Fruit fly (Drosophila melanogaster) whole organism, embryonic: ENCODE results near the gene CG42299.
A peak's percentile ranks its signal among the peaks of the same experiment; 100 is the strongest.

Experiments used
- Awh ChIP-seq: fragments of 200-800 bp; sonication (Bioruptor generic); IDR thresholded peaks from 2 replicates; pipeline ENCODE4, ENCODE4 v1.3.6; 2022; ENCODE audit warnings: missing biosample characterization, missing genetic modification characterization
- BEAF-32 ChIP-seq: fragments of 200-800 bp; sonication (Bioruptor generic); optimal IDR thresholded peaks from 3 replicates; lab custom pipeline; 2017; ENCODE audit warnings: missing biosample characterization, missing genetic modification characterization, mild to moderate bottlenecking, moderate library complexity, missing genetic modification reagents
- C15 ChIP-seq: fragments of 200-800 bp; sonication (Bioruptor generic); IDR thresholded peaks from 3 replicates; pipeline ENCODE4 v1.3.6; 2022; ENCODE audit warnings: missing biosample characterization, missing genetic modification characterization
- CG10543 ChIP-seq: fragments of 200-800 bp; sonication (Bioruptor generic); optimal IDR thresholded peaks from 3 replicates; lab custom pipeline; 2017; ENCODE audit warnings: missing biosample characterization, mild to moderate bottlenecking, missing genetic modification characterization, moderate library complexity
- CG11085 ChIP-seq: fragments of 200-800 bp; sonication (Bioruptor generic); IDR thresholded peaks from 2 replicates; pipeline ENCODE4 v1.3.6; 2022; ENCODE audit warnings: missing biosample characterization, missing genetic modification characterization
- CG12155 ChIP-seq: fragments of 200-800 bp; sonication (Bioruptor generic); optimal IDR thresholded peaks from 3 replicates; lab custom pipeline; 2016; ENCODE audit warnings: missing biosample characterization, missing genetic modification characterization
- CG12236 ChIP-seq: fragments of 200-800 bp; sonication (Bioruptor generic); optimal IDR thresholded peaks from 2 replicates; lab custom pipeline; 2016; ENCODE audit warnings: missing biosample characterization, missing genetic modification characterization
- CG12391 ChIP-seq: fragments of 200-800 bp; sonication (Bioruptor generic); optimal IDR thresholded peaks from 3 replicates; lab custom pipeline; 2018; ENCODE audit warnings: missing biosample characterization, mild to moderate bottlenecking, missing genetic modification characterization, moderate library complexity
- CG12942 ChIP-seq: fragments of 200-800 bp; sonication (Bioruptor generic); optimal IDR thresholded peaks from 3 replicates; lab custom pipeline; 2016; ENCODE audit warnings: missing biosample characterization, missing genetic modification characterization
- CG14860 ChIP-seq: fragments of 200-800 bp; sonication (Bioruptor generic); IDR thresholded peaks from 3 replicates; pipeline ENCODE4 v1.3.6; 2022; ENCODE audit warnings: missing biosample characterization, missing genetic modification characterization; ENCODE audit not compliant: partially characterized antibody
- CG15011 ChIP-seq: fragments of 200-800 bp; sonication (Bioruptor generic); optimal IDR thresholded peaks from 3 replicates; lab custom pipeline; 2018; ENCODE audit warnings: missing biosample characterization, mild to moderate bottlenecking, missing genetic modification characterization
- CG16863 ChIP-seq: fragments of 200-800 bp; sonication (Bioruptor generic); optimal IDR thresholded peaks from 3 replicates; lab custom pipeline; 2016; ENCODE audit warnings: missing biosample characterization, missing genetic modification characterization
- CG2712 ChIP-seq: fragments of 200-800 bp; optimal IDR thresholded peaks from 3 replicates; lab custom pipeline; 2019; ENCODE audit warnings: missing biosample characterization, mild to moderate bottlenecking, missing genetic modification characterization, moderate library complexity
- CG3995 ChIP-seq: fragments of 200-800 bp; sonication (Bioruptor generic); optimal IDR thresholded peaks from 3 replicates; lab custom pipeline; 2016; ENCODE audit warnings: missing biosample characterization, missing genetic modification characterization
- CG4282 ChIP-seq: fragments of 200-800 bp; sonication (Bioruptor generic); optimal IDR thresholded peaks from 2 replicates; lab custom pipeline; 2016; ENCODE audit warnings: missing biosample characterization, missing genetic modification characterization
- CG43689 ChIP-seq: fragments of 200-800 bp; sonication (Bioruptor generic); IDR thresholded peaks from 2 replicates; pipeline ENCODE4 v1.3.6; 2022; ENCODE audit warnings: missing biosample characterization, missing genetic modification characterization
- CG6765 ChIP-seq: fragments of 200-800 bp; sonication (Bioruptor generic); optimal IDR thresholded peaks from 3 replicates; lab custom pipeline; 2017; ENCODE audit warnings: missing biosample characterization, mild to moderate bottlenecking, missing genetic modification characterization
- CG7357 ChIP-seq: fragments of 200-800 bp; sonication (Bioruptor generic); IDR thresholded peaks from 3 replicates; pipeline ENCODE4 v1.3.6; 2022; ENCODE audit warnings: missing biosample characterization, missing genetic modification characterization
- CG7556 ChIP-seq: fragments of 200-800 bp; sonication (Bioruptor generic); optimal IDR thresholded peaks from 2 replicates; lab custom pipeline; 2017; ENCODE audit warnings: missing biosample characterization, mild to moderate bottlenecking, missing genetic modification characterization
- CG8359 ChIP-seq: fragments of 200-800 bp; sonication (Bioruptor generic); optimal IDR thresholded peaks from 2 replicates; lab custom pipeline; 2017; ENCODE audit warnings: missing biosample characterization, mild to moderate bottlenecking, missing genetic modification characterization, borderline replicate concordance
- CG8765 ChIP-seq: fragments of 200-800 bp; sonication (Bioruptor generic); IDR thresholded peaks from 2 replicates; pipeline ENCODE4 v1.3.6; 2022; ENCODE audit warnings: missing biosample characterization, missing genetic modification characterization
- CHES-1-like ChIP-seq: fragments of 200-800 bp; sonication (Bioruptor generic); optimal IDR thresholded peaks from 2 replicates; lab custom pipeline; 2016; ENCODE audit warnings: missing biosample characterization, missing genetic modification characterization
- Dll ChIP-seq: fragments of 200-800 bp; sonication (Bioruptor generic); IDR thresholded peaks from 4 replicates; pipeline ENCODE4 v1.3.6; 2022; ENCODE audit warnings: missing biosample characterization, missing genetic modification characterization; ENCODE audit not compliant: partially characterized antibody
- Fer2 ChIP-seq: fragments of 200-800 bp; sonication (Bioruptor generic); optimal IDR thresholded peaks from 2 replicates; lab custom pipeline; 2018; ENCODE audit warnings: missing biosample characterization, mild to moderate bottlenecking, missing genetic modification characterization, moderate library complexity
- Lhr ChIP-seq: fragments of 200-800 bp; sonication (Bioruptor generic); optimal IDR thresholded peaks from 3 replicates; lab custom pipeline; 2017; ENCODE audit warnings: mild to moderate bottlenecking, missing biosample characterization, missing genetic modification reagents, missing genetic modification characterization
- Med ChIP-seq: fragments of 200-800 bp; sonication (Bioruptor generic); peaks from one replicate; lab custom pipeline; 2016; ENCODE audit warnings: missing biosample characterization, missing genetic modification characterization, mild to moderate bottlenecking, inconsistent platforms, moderate library complexity
- Meics ChIP-seq: fragments of 200-800 bp; sonication (Bioruptor generic); optimal IDR thresholded peaks from 2 replicates; lab custom pipeline; 2017; ENCODE audit warnings: missing biosample characterization, mild to moderate bottlenecking, missing genetic modification characterization
- NFAT ChIP-seq: fragments of 200-800 bp; sonication (Bioruptor generic); IDR thresholded peaks from 2 replicates; pipeline ENCODE4 v1.3.6; 2022; ENCODE audit warnings: missing biosample characterization, missing genetic modification characterization
- Neu2 ChIP-seq: fragments of 200-800 bp; sonication (Bioruptor generic); optimal IDR thresholded peaks from 3 replicates; lab custom pipeline; 2016; ENCODE audit warnings: missing biosample characterization, missing genetic modification characterization, borderline replicate concordance
- Sox102F ChIP-seq: fragments of 200-800 bp; sonication (Bioruptor generic); optimal IDR thresholded peaks from 2 replicates; lab custom pipeline; 2018; ENCODE audit warnings: missing biosample characterization, mild to moderate bottlenecking, missing genetic modification characterization, moderate library complexity
- aop ChIP-seq: fragments of 200-800 bp; sonication (Bioruptor generic); IDR thresholded peaks from 2 replicates; pipeline ENCODE4 v1.3.6; 2022; ENCODE audit warnings: missing biosample characterization, missing genetic modification characterization
- az2 ChIP-seq: fragments of 200-800 bp; sonication (Bioruptor generic); optimal IDR thresholded peaks from 3 replicates; lab custom pipeline; 2016; ENCODE audit warnings: missing biosample characterization, missing genetic modification characterization
- bowl ChIP-seq: fragments of 200-800 bp; sonication (Bioruptor generic); IDR thresholded peaks from 2 replicates; pipeline ENCODE4 v1.3.6; 2022; ENCODE audit warnings: missing biosample characterization, missing genetic modification characterization
- btn ChIP-seq: fragments of 200-800 bp; sonication (Bioruptor generic); optimal IDR thresholded peaks from 2 replicates; lab custom pipeline; 2016; ENCODE audit warnings: missing biosample characterization, missing genetic modification characterization
- dpn ChIP-seq, 2 experiments: fragments of 200-800 bp; sonication (Bioruptor generic); optimal IDR thresholded peaks; 3 replicates each; lab custom pipeline; 2016; ENCODE audit warnings: missing biosample characterization in 2 of 2, missing genetic modification characterization in 2 of 2
- ewg ChIP-seq: fragments of 200-800 bp; sonication (Bioruptor generic); optimal IDR thresholded peaks from 3 replicates; lab custom pipeline; 2017; ENCODE audit warnings: mild to moderate bottlenecking, missing biosample characterization, missing genetic modification reagents, missing genetic modification characterization
- gce ChIP-seq: fragments of 200-800 bp; sonication (Bioruptor generic); IDR thresholded peaks from 3 replicates; pipeline ENCODE4 v1.3.6; 2022; ENCODE audit warnings: missing biosample characterization, missing genetic modification characterization
- lab ChIP-seq: fragments of 200-800 bp; sonication (Bioruptor generic); optimal IDR thresholded peaks from 3 replicates; lab custom pipeline; 2017; ENCODE audit warnings: missing biosample characterization, missing genetic modification characterization, mild to moderate bottlenecking, moderate library complexity, missing genetic modification reagents
- nau ChIP-seq: fragments of 200-800 bp; sonication (Bioruptor generic); optimal IDR thresholded peaks from 3 replicates; lab custom pipeline; 2017; ENCODE audit warnings: missing biosample characterization, mild to moderate bottlenecking, missing genetic modification characterization, missing genetic modification reagents
- nerfin-2 ChIP-seq: fragments of 200-800 bp; sonication (Bioruptor generic); IDR thresholded peaks from 2 replicates; pipeline ENCODE4 v1.3.6; 2022; ENCODE audit warnings: missing biosample characterization, missing genetic modification characterization; ENCODE audit not compliant: partially characterized antibody
- psq ChIP-seq: fragments of 200-800 bp; sonication (Bioruptor generic); optimal IDR thresholded peaks from 2 replicates; lab custom pipeline; 2017; ENCODE audit warnings: missing biosample characterization, missing genetic modification characterization
- pzg ChIP-seq: fragments of 200-800 bp; sonication (Bioruptor generic); optimal IDR thresholded peaks from 3 replicates; lab custom pipeline; 2018; ENCODE audit warnings: missing biosample characterization, mild to moderate bottlenecking, missing genetic modification characterization, moderate library complexity
- sisA ChIP-seq: fragments of 200-800 bp; sonication (Bioruptor generic); IDR thresholded peaks from 2 replicates; pipeline ENCODE4 v1.3.6; 2022; ENCODE audit warnings: missing biosample characterization, missing genetic modification characterization
- sob ChIP-seq: fragments of 200-800 bp; sonication (Bioruptor generic); IDR thresholded peaks from 2 replicates; pipeline ENCODE4 v1.3.6; 2022; ENCODE audit warnings: missing biosample characterization, missing genetic modification characterization
- ssp ChIP-seq: fragments of 200-800 bp; sonication (Bioruptor generic); IDR thresholded peaks from 2 replicates; pipeline ENCODE4 v1.3.6; 2022; ENCODE audit warnings: missing biosample characterization, missing genetic modification characterization
- tna ChIP-seq: fragments of 200-800 bp; sonication (Bioruptor generic); IDR thresholded peaks from 2 replicates; pipeline ENCODE4 v1.3.6; 2022; ENCODE audit warnings: missing biosample characterization, missing genetic modification characterization; ENCODE audit not compliant: partially characterized antibody
- usp ChIP-seq: fragments of >200 bp; optimal IDR thresholded peaks from 2 replicates; lab custom pipeline; 2017; ENCODE audit warnings: missing biosample characterization, missing genetic modification characterization
- vvl ChIP-seq: fragments of 200-800 bp; sonication (Bioruptor generic); IDR thresholded peaks from 2 replicates; pipeline ENCODE4 v1.3.6; 2022; ENCODE audit warnings: missing biosample characterization, missing genetic modification characterization
- wek ChIP-seq: fragments of 200-800 bp; sonication (Bioruptor generic); optimal IDR thresholded peaks from 3 replicates; lab custom pipeline; 2018; ENCODE audit warnings: missing biosample characterization, mild to moderate bottlenecking, missing genetic modification characterization, moderate library complexity
- yki ChIP-seq: fragments of >200 bp; optimal IDR thresholded peaks from 3 replicates; lab custom pipeline; 2018
- zen2 ChIP-seq: fragments of 200-800 bp; sonication (Bioruptor generic); IDR thresholded peaks from 3 replicates; pipeline ENCODE4 v1.3.6; 2022; ENCODE audit warnings: missing biosample characterization, missing genetic modification characterization; ENCODE audit not compliant: partially characterized antibody

Gene CG42299

DNA sequence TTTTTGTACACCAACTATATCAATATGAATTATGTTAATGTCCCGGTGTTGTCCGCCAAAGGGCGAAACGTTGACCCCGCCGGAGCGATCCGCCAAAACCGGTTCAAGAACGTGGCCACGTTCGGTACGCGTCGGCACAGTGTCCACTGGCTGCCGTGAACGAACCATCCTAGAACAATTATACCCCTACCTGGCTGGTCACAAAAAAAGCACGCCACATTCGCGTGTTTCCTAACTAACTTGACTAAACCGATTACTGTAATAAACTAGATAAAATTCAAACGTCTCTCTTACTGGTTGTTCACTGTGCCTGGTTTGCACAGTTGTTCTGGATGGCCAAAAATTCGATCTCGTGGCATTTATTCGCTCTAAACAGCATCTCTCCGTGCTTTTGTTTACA lies 4.1 kb upstream of the CG42299 start (continued):
- TF ChIP-seq nerfin-2 (GFP tag; lab: Robert Waterston, UW): no peak
- TF ChIP-seq CG15011 (GFP tag; lab: Kevin White, UChicago): no peak
- TF ChIP-seq pzg (GFP tag; lab: Kevin White, UChicago): peak; percentile 22
- peak; percentile 90 for TF ChIP-seq CG2712 (tag; lab: Kevin White, UChicago)
- TF ChIP-seq nau (GFP tag; lab: Kevin White, UChicago): no peak
- TF ChIP-seq Neu2 (GFP tag; lab: Kevin White, UChicago): peak; percentile 40
- TF ChIP-seq aop: peak; percentile 80; the same call in 1 of the 2 replicates
- TF ChIP-seq Awh (GFP tag; lab: Robert Waterston, UW): peak; percentile 90
- TF ChIP-seq CG6765: peak; percentile 77
- TF ChIP-seq ssp (GFP tag; lab: Robert Waterston, UW): peak; percentile 78
- peak; percentile 64 for TF ChIP-seq btn (GFP tag; lab: Kevin White, UChicago)
- peak; percentile 72 for TF ChIP-seq CG12236
- TF ChIP-seq az2 (GFP tag; lab: Kevin White, UChicago): peak; percentile 92
- TF ChIP-seq dpn (GFP tag; optimal IDR thresholded peaks at IDR 0.05; lab: Kevin White, UChicago): peak; percentile 93 to 96
- TF ChIP-seq NFAT (GFP tag; lab: Robert Waterston, UW): peak; percentile 96
- TF ChIP-seq vvl: peak; percentile 95
- TF ChIP-seq CHES-1-like (GFP tag; lab: Kevin White, UChicago): peak; percentile 92
- peak; percentile 82 for TF ChIP-seq Fer2 (tag; lab: Kevin White, UChicago)
- TF ChIP-seq CG10543 (GFP tag; lab: Kevin White, UChicago): peak; percentile 88
- peak; percentile 8 for TF ChIP-seq BEAF-32 (GFP tag; lab: Kevin White, UChicago)
- peak; percentile 91 for TF ChIP-seq CG16863
- TF ChIP-seq CG12391 (tag; lab: Kevin White, UChicago): peak; percentile 86
- peak; percentile 84 for TF ChIP-seq CG12942 (GFP tag; lab: Kevin White, UChicago)
- TF ChIP-seq lab (GFP tag; lab: Kevin White, UChicago): peak; percentile 96
- peak; percentile 69 for TF ChIP-seq CG43689 (GFP tag; lab: Robert Waterston, UW)
- peak; percentile 74 for TF ChIP-seq CG3995 (GFP tag; lab: Kevin White, UChicago)
- peak; percentile 87 for TF ChIP-seq CG7357 (GFP tag; lab: Robert Waterston, UW)
- TF ChIP-seq sisA (GFP tag; lab: Robert Waterston, UW): peak; percentile 92
- TF ChIP-seq ewg: peak; percentile 69
- peak; percentile 85 for TF ChIP-seq CG7556
- no peak for TF ChIP-seq usp
- TF ChIP-seq zen2 (GFP tag; lab: Robert Waterston, UW): no peak
- TF ChIP-seq Meics (GFP tag; lab: Kevin White, UChicago): peak; percentile 93
- TF ChIP-seq Med (GFP tag; lab: Kevin White, UChicago): peak; percentile 99
- TF ChIP-seq CG14860: no peak
- peak; percentile 82 for TF ChIP-seq bowl (GFP tag; lab: Robert Waterston, UW)
- TF ChIP-seq psq (GFP tag; lab: Kevin White, UChicago): peak; percentile 28
- peak; percentile 95 for TF ChIP-seq sob
- peak; percentile 75; the same call in 2 of the 3 replicates for TF ChIP-seq C15 (GFP tag; lab: Robert Waterston, UW)
- TF ChIP-seq Dll (GFP tag; lab: Robert Waterston, UW): no peak
- peak; percentile 84 for TF ChIP-seq Sox102F
- TF ChIP-seq Lhr (GFP tag; lab: Kevin White, UChicago): peak; percentile 64
- TF ChIP-seq CG11085 (GFP tag; lab: Robert Waterston, UW): peak; percentile 89
- TF ChIP-seq CG8359: peak; percentile 57
- no peak for TF ChIP-seq tna
- TF ChIP-seq CG4282 (GFP tag; lab: Kevin White, UChicago): peak; percentile 80
- peak; percentile 64 for TF ChIP-seq wek (GFP tag; lab: Kevin White, UChicago)
- TF ChIP-seq yki (lab: Kevin White, UChicago): no peak
- TF ChIP-seq gce: peak; percentile 87
- TF ChIP-seq CG8765 (GFP tag; lab: Robert Waterston, UW): peak; percentile 89
- TF ChIP-seq CG12155 (GFP tag; lab: Kevin White, UChicago): peak; percentile 90
